Fruit fly (Drosophila melanogaster) whole organism, pupa: ENCODE results near the gene CG32812.

ENCODE experiments used
- CG14655 ChIP-seq: fragments of 200-800 bp; sonication (Bioruptor generic); optimal IDR thresholded peaks from 3 replicates; lab custom pipeline; 2017; ENCODE audit warnings: mild to moderate bottlenecking, missing biosample characterization, missing genetic modification reagents, missing genetic modification characterization
- CG15710 ChIP-seq: fragments of 200-800 bp; sonication (Bioruptor generic); optimal IDR thresholded peaks from 2 replicates; lab custom pipeline; 2018; ENCODE audit warnings: missing biosample characterization, mild to moderate bottlenecking, missing genetic modification characterization, moderate library complexity
- CG34367 ChIP-seq: fragments of 200-800 bp; sonication (Bioruptor generic); optimal IDR thresholded peaks from 2 replicates; lab custom pipeline; 2018; ENCODE audit warnings: missing biosample characterization, mild to moderate bottlenecking, missing genetic modification characterization
- CG8159 ChIP-seq: fragments of 200-800 bp; sonication (Bioruptor generic); optimal IDR thresholded peaks from 3 replicates; lab custom pipeline; 2018; ENCODE audit warnings: missing biosample characterization, mild to moderate bottlenecking, missing genetic modification characterization, moderate library complexity
- EcR ChIP-seq: fragments of 200-800 bp; sonication (Bioruptor generic); optimal IDR thresholded peaks from 3 replicates; lab custom pipeline; 2019; ENCODE audit warnings: missing biosample characterization, missing genetic modification characterization, mild to moderate bottlenecking, moderate library complexity, missing genetic modification reagents
- Ets98B ChIP-seq: fragments of 200-800 bp; sonication (Bioruptor generic); IDR thresholded peaks from 2 replicates; pipeline ENCODE4 v1.3.6; 2022; ENCODE audit warnings: missing biosample characterization, missing genetic modification characterization
- Snoo ChIP-seq: fragments of 200-800 bp; sonication (Bioruptor generic); optimal IDR thresholded peaks from 3 replicates; lab custom pipeline; 2017; ENCODE audit warnings: missing biosample characterization, mild to moderate bottlenecking, missing genetic modification characterization, inconsistent platforms
- gl ChIP-seq: fragments of 200-800 bp; sonication (Bioruptor generic); optimal IDR thresholded peaks from 2 replicates; lab custom pipeline; 2018; ENCODE audit warnings: missing biosample characterization, mild to moderate bottlenecking, missing genetic modification characterization
- rn ChIP-seq: fragments of 200-800 bp; sonication (Bioruptor generic); IDR thresholded peaks from 2 replicates; pipeline ENCODE4 v1.3.6; 2022; ENCODE audit warnings: missing biosample characterization, missing genetic modification characterization

DNA sequence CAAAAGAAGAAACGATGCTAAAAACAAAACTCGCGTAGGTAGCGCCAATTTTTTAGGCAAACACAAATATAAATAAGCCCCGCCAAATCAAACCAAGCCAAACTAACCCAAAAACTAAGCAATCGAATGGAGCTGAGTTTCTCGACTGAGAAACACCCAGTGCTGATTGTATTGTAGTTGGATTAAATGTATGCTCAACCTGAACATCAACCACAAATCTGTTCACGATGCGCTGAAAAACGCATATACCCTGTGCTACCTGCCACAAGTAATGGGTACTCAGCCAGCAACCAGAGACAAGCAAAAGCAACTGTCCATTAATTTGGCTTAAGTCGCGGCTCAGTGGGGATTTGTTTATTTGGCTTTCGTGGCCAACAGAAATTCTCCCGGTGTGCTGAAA lies 26.8 kb upstream of the CG32812 start:
- TF ChIP-seq EcR (GFP tag; lab: Kevin White, UChicago) (no peak), CG34367 (tag; lab: Kevin White, UChicago) (no peak), CG14655 (no peak), Snoo (tag; lab: Kevin White, UChicago) (no peak), CG8159 (tag; lab: Kevin White, UChicago) (no peak), CG15710 (tag; lab: Kevin White, UChicago) (no peak), gl (tag; lab: Kevin White, UChicago) (no peak), rn (GFP tag; lab: Robert Waterston, UW) (no peak), Ets98B (GFP tag; lab: Robert Waterston, UW) (peak; percentile 40; the same call in 1 of the 2 replicates)
